Worm (Caenorhabditis elegans) whole organism, midembryonic: ENCODE measurements around the gene rom-1.

Experiments used
- cog-1 ChIP-seq: sonication (generic microtip); optimal IDR thresholded peaks from 2 replicates; lab custom pipeline; 2016; ENCODE audit warnings: missing genetic modification characterization, missing compliant biosample characterization
- ztf-29 ChIP-seq: fragments of 200-800 bp; sonication (Bioruptor generic); IDR thresholded peaks from 2 replicates; pipeline ENCODE4 v1.3.6; 2022; ENCODE audit warnings: missing genetic modification reagents, missing genetic modification characterization, missing compliant biosample characterization

- TF ChIP-seq cog-1 (tag; lab: Kevin White, UChicago) (no peak), ztf-29 (no peak)
These were observed 46.0 kb downstream of the rom-1 start for ce11 chrIII:4952970-4953369.
